Worm (Caenorhabditis elegans): Measurements from ENCODE around the gene ntl-2.

DNA sequence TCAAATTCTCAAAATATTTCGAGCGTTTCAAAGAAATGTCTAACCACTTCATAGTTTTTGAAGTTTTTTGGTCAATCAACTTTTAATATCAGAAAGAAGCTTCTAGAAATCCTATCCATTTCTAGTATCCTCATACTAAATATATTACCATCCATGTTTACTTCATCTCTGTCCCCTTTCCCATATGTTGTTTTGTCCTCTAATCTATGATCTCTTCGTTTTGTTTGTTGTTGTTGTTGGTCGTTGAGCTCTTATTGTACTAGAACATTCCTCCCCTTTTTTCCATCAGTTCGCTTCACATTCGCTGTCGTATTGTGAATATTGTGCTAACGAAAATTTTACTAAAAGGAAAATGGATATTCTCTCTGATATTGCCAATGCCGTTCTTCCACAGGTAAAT, 41.1 kb upstream of the ntl-2 start, which contains the start of gene sod-5:
- TF ChIP-seq aha-1 (tag) (no peak), nhr-237 (tag; optimal IDR thresholded peaks at IDR 0.05) (no peak), ceh-32 (tag; optimal IDR thresholded peaks at IDR 0.05; ENCODE audit: poor library complexity) (no peak), fos-1 (tag; optimal IDR thresholded peaks at IDR 0.05) (no peak), unc-130 (GFP tag; optimal IDR thresholded peaks at IDR 0.05) (no peak), mdl-1 (tag; optimal IDR thresholded peaks at IDR 0.05) (no peak), unc-62 (GFP tag; optimal IDR thresholded peaks at IDR 0.05 in 1 of 2) (no peak), unc-62 (tag; optimal IDR thresholded peaks at IDR 0.05) (no peak), egl-43 (GFP tag; IDR thresholded peaks at IDR 0.05) (no peak), lin-13 (GFP tag; optimal IDR thresholded peaks at IDR 0.05) (no peak), T20F7.1 (GFP tag; optimal IDR thresholded peaks at IDR 0.05) (no peak), R02D3.7 (tag; optimal IDR thresholded peaks at IDR 0.05) (no peak)
